In genomic region chr2L:7260251-7260650, dm6 we compare ENCODE assay signal across 1 fruit fly cellular context.
TF ChIP-seq lines count a peak whose summit lies in the region.

No protein-coding gene starts in this region.

TF ChIP-seq in whole organism, embryonic, 481 proteins besides CTCF, POLR2A, EP300 and RAD21 (continued from another document):
- TF ChIP-seq Usf (GFP tag; optimal IDR thresholded peaks at IDR 0.05; lab: Kevin White, UChicago) (no peak), Sry-β (GFP tag; optimal IDR thresholded peaks at IDR 0.05; lab: Kevin White, UChicago) (no peak), CG4282 (GFP tag; optimal IDR thresholded peaks at IDR 0.05; lab: Kevin White, UChicago) (no peak), CG3995 (GFP tag; optimal IDR thresholded peaks at IDR 0.05; lab: Kevin White, UChicago) (no peak), Blimp-1 (GFP tag; optimal IDR thresholded peaks at IDR 0.05; lab: Kevin White, UChicago) (peak; percentile 11), Ets65A (GFP tag; lab: Kevin White, UChicago) (peak; percentile 17), Drgx (GFP tag; IDR thresholded peaks at IDR 0.05; lab: Robert Waterston, UW) (no peak), CG34224 (GFP tag; IDR thresholded peaks at IDR 0.05; lab: Robert Waterston, UW; ENCODE audit: partially characterized antibody) (no peak), Adf1 (GFP tag; IDR thresholded peaks at IDR 0.05; lab: Robert Waterston, UW) (no peak), vnd (GFP tag; IDR thresholded peaks at IDR 0.05; lab: Robert Waterston, UW; ENCODE audit: partially characterized antibody) (no peak), Six4 (GFP tag; optimal IDR thresholded peaks at IDR 0.05; lab: Kevin White, UChicago) (no peak), CG43689 (GFP tag; IDR thresholded peaks at IDR 0.05; lab: Robert Waterston, UW) (no peak), YL-1 (GFP tag; optimal IDR thresholded peaks at IDR 0.05; lab: Kevin White, UChicago) (no peak), Ets97D (GFP tag; optimal IDR thresholded peaks at IDR 0.05; lab: Kevin White, UChicago) (no peak), BtbVII (GFP tag; optimal IDR thresholded peaks at IDR 0.05; lab: Kevin White, UChicago) (no peak), lab (GFP tag; optimal IDR thresholded peaks at IDR 0.05; lab: Kevin White, UChicago) (no peak), CG6791 (GFP tag; IDR thresholded peaks at IDR 0.05; lab: Robert Waterston, UW; ENCODE audit: partially characterized antibody) (no peak), pita (GFP tag; optimal IDR thresholded peaks at IDR 0.05; lab: Kevin White, UChicago) (no peak), dati (GFP tag; IDR thresholded peaks at IDR 0.05; lab: Robert Waterston, UW) (no peak), CG1792 (GFP tag; optimal IDR thresholded peaks at IDR 0.05; lab: Kevin White, UChicago) (no peak), CG10565 (GFP tag; optimal IDR thresholded peaks at IDR 0.05; lab: Kevin White, UChicago) (no peak), Sox102F (GFP tag; optimal IDR thresholded peaks at IDR 0.05; lab: Kevin White, UChicago) (peak; percentile 7), Doc3 (GFP tag; IDR thresholded peaks at IDR 0.05; lab: Robert Waterston, UW; ENCODE audit: partially characterized antibody) (no peak), ssp (GFP tag; IDR thresholded peaks at IDR 0.05; lab: Robert Waterston, UW) (no peak), Hr3 (GFP tag; optimal IDR thresholded peaks at IDR 0.05; lab: Kevin White, UChicago) (no peak), cas (GFP tag; IDR thresholded peaks at IDR 0.05; lab: Robert Waterston, UW) (no peak), lmd (GFP tag; IDR thresholded peaks at IDR 0.05; lab: Robert Waterston, UW) (no peak), ERR (GFP tag; optimal IDR thresholded peaks at IDR 0.05; lab: Kevin White, UChicago) (no peak)
